Worm (Caenorhabditis elegans): ENCODE data around the gene C03B1.10.

ce11 chrX:6371192-6372116 is 13.8 kb upstream of the C03B1.10 start:
- TF ChIP-seq mep-1 (tag; optimal IDR thresholded peaks at IDR 0.05) (peak; percentile 11), elt-1 (tag; optimal IDR thresholded peaks at IDR 0.05; ENCODE audit: borderline replicate concordance, insufficient read depth) (no peak), mab-5 (tag; optimal IDR thresholded peaks at IDR 0.05) (peak; percentile 22), ztf-11 (tag; optimal IDR thresholded peaks at IDR 0.05) (no peak), elt-3 (tag; optimal IDR thresholded peaks at IDR 0.05) (no peak), lsy-2 (tag; optimal IDR thresholded peaks at IDR 0.05) (no peak)
